Fruit fly (Drosophila melanogaster): ENCODE data around the gene CG11327.

CG11327 gene

DNA sequence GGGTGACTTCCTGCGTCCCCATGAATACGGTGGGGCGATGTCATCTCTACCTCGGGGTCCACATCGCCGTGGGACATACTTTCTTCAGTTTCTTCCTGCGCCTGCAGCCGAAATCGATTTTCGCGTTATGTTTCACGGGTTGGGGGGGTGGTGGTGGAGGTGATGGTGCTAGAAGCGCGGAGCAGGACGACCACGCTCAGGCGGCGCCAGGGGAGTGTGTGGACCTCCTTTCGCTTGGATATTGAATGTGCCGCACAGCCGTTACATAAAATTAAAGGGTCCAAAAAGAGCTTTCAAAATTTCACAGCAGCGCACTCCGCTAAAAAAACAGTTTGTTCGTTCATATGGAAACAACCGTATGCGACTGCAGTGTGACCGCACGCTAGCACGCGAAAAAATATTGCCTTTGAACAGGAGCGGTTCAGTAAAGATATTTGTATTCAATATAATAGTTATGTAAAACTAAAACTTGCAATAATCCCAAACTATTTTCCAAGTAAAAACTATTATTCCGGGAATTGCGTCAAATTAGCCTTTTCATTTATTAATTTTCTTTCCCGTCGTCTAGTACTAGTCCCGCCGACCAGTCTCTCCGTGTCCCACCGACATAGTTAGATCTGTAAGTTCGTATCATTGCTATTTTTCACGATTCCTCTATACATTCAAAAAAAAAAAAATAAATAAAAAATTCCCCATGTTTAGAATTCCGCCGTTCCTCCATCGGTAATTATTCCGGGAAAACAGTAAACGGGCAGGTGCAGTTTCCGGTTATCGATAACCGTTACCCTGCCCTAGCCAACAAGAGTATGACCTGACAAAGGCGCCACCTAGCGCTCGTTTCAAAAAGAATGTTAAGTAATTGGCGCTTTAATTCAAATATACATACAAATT lies 2.3 kb downstream of the CG11327 start, which contains the start of gene Nhe3 (continued):
- TF ChIP-seq CG11560 (tag; IDR thresholded peaks at IDR 0.05) = peak; percentile 68; the same call in 2 of the 3 replicates
- TF ChIP-seq gem (tag; optimal IDR thresholded peaks at IDR 0.05) = peak; percentile 87
- no peak for TF ChIP-seq CG8765 (GFP tag; IDR thresholded peaks at IDR 0.05)
- peak; percentile 65 for TF ChIP-seq CG12942 (GFP tag; optimal IDR thresholded peaks at IDR 0.05)
- peak; percentile 85 for TF ChIP-seq Dad (GFP tag; optimal IDR thresholded peaks at IDR 0.05)
- TF ChIP-seq ranshi (GFP tag; IDR thresholded peaks at IDR 0.05) = peak; percentile 87; the same call in 1 of the 2 replicates
- peak; percentile 73 for TF ChIP-seq CG14667 (GFP tag; IDR thresholded peaks at IDR 0.05)
- peak; percentile 97 for TF ChIP-seq Med (GFP tag)
- peak; percentile 63 for TF ChIP-seq gcm (GFP tag; optimal IDR thresholded peaks at IDR 0.05)
- peak; percentile 60; the same call in 1 of the 2 replicates for TF ChIP-seq sens-2 (GFP tag; IDR thresholded peaks at IDR 0.05)
- no peak for TF ChIP-seq Dfd (GFP tag; optimal IDR thresholded peaks at IDR 0.05)
- peak; percentile 89 for TF ChIP-seq vvl (GFP tag; IDR thresholded peaks at IDR 0.05)
- TF ChIP-seq phol (tag; optimal IDR thresholded peaks at IDR 0.05) = peak; percentile 81
- TF ChIP-seq CG33213 (GFP tag; optimal IDR thresholded peaks at IDR 0.05) = peak; percentile 42
- TF ChIP-seq CG4854 (GFP tag; optimal IDR thresholded peaks at IDR 0.05) = peak; percentile 62
- TF ChIP-seq fd96Cb (tag; optimal IDR thresholded peaks at IDR 0.05) = peak; percentile 77
- TF ChIP-seq CG13424 (tag; optimal IDR thresholded peaks at IDR 0.05) = peak; percentile 78
- peak; percentile 89 for TF ChIP-seq tin (GFP tag; optimal IDR thresholded peaks at IDR 0.05)
- no peak; the same call in none of the 2 replicates for TF ChIP-seq dimm (GFP tag; IDR thresholded peaks at IDR 0.05)
- peak; percentile 68 for TF ChIP-seq ab (GFP tag; optimal IDR thresholded peaks at IDR 0.05)
- TF ChIP-seq Hr78 (GFP tag; optimal IDR thresholded peaks at IDR 0.05) = peak in 1 of 2 experiments; percentile 82
- peak; percentile 45 for TF ChIP-seq Myb (GFP tag; optimal IDR thresholded peaks at IDR 0.05)
- TF ChIP-seq Blimp-1 (GFP tag; optimal IDR thresholded peaks at IDR 0.05) = peak; percentile 71
- TF ChIP-seq disco-r (GFP tag; optimal IDR thresholded peaks at IDR 0.05) = peak; percentile 63
- peak in 1 of 3 experiments; percentile 70 for TF ChIP-seq lola (GFP tag; optimal IDR thresholded peaks at IDR 0.05)
- no peak for TF ChIP-seq Neu2 (GFP tag; optimal IDR thresholded peaks at IDR 0.05; ENCODE audit: borderline replicate concordance)
- no peak for TF ChIP-seq tll (GFP tag; optimal IDR thresholded peaks at IDR 0.05)
- TF ChIP-seq CG6254 (GFP tag; optimal IDR thresholded peaks at IDR 0.05) = no peak
- peak; percentile 62; the same call in 1 of the 3 replicates for TF ChIP-seq CG11695 (GFP tag; IDR thresholded peaks at IDR 0.05)
- peak; percentile 38 for TF ChIP-seq CG8281 (tag; optimal IDR thresholded peaks at IDR 0.05)
- TF ChIP-seq Nf-YA (GFP tag; IDR thresholded peaks at IDR 0.05) = no peak
- TF ChIP-seq cwo (GFP tag; optimal IDR thresholded peaks at IDR 0.05) = peak; percentile 55
- TF ChIP-seq Taf1 (GFP tag; IDR thresholded peaks at IDR 0.05) = peak; percentile 77
- no peak for TF ChIP-seq usp (GFP tag; optimal IDR thresholded peaks at IDR 0.05)
- TF ChIP-seq CG14050 (GFP tag; IDR thresholded peaks at IDR 0.05) = peak; percentile 67; the same call in 2 of the 3 replicates
- peak; percentile 74 for TF ChIP-seq stc (GFP tag; IDR thresholded peaks at IDR 0.05)
- peak; percentile 59 for TF ChIP-seq CG1792 (GFP tag; optimal IDR thresholded peaks at IDR 0.05)
- TF ChIP-seq CG4820 (GFP tag; optimal IDR thresholded peaks at IDR 0.05) = peak; percentile 75
- TF ChIP-seq CG4360 (GFP tag; IDR thresholded peaks at IDR 0.05) = no peak
- peak; percentile 60 for TF ChIP-seq nerfin-1 (tag; optimal IDR thresholded peaks at IDR 0.05)
- TF ChIP-seq repo (GFP tag; optimal IDR thresholded peaks at IDR 0.05) = peak; percentile 67
- TF ChIP-seq slou (GFP tag; optimal IDR thresholded peaks at IDR 0.05) = peak; percentile 49
- peak; percentile 88 for TF ChIP-seq Dip3 (GFP tag; optimal IDR thresholded peaks at IDR 0.05)
- peak; percentile 75 for TF ChIP-seq eyg (GFP tag; optimal IDR thresholded peaks at IDR 0.05)
- peak; percentile 14 for TF ChIP-seq MTF-1 (GFP tag; optimal IDR thresholded peaks at IDR 0.05; ENCODE audit: borderline replicate concordance)
- peak; percentile 73 for TF ChIP-seq CG17359 (tag; optimal IDR thresholded peaks at IDR 0.05)
- TF ChIP-seq BtbVII (GFP tag; optimal IDR thresholded peaks at IDR 0.05) = peak; percentile 48
- peak; percentile 89 for TF ChIP-seq CG12659 (GFP tag; optimal IDR thresholded peaks at IDR 0.05)

Data from whole organism, embryonic.